Worm (Caenorhabditis elegans): ENCODE measurements around the gene nhr-239.
"Not testable (repeated sequence)": the region's sequence is repeated elsewhere in the genome, so short reads cannot be mapped to it uniquely, and the experiment has no call there.

nhr-239 gene

ce11 chrIII:2597753-2598152 lies 36.2 kb downstream of the nhr-239 start, which contains the start of gene mdt-19:
Gene mdt-19, plus strand, starts transcription at chrIII:2598053.
- TF ChIP-seq grh-1 (GFP tag; IDR thresholded peaks at IDR 0.05), result no peak
- no peak for TF ChIP-seq lin-15B (tag; optimal IDR thresholded peaks at IDR 0.05)
- TF ChIP-seq alr-1 (tag; optimal IDR thresholded peaks at IDR 0.05; ENCODE audit: borderline replicate concordance), result no peak
- no peak for TF ChIP-seq hpl-2 (GFP tag; optimal IDR thresholded peaks at IDR 0.05)
- no peak for TF ChIP-seq nhr-71 (tag; optimal IDR thresholded peaks at IDR 0.05)
- TF ChIP-seq sup-37 (GFP tag; optimal IDR thresholded peaks at IDR 0.05), result no peak
- no peak for TF ChIP-seq mep-1 (tag; optimal IDR thresholded peaks at IDR 0.05)
- TF ChIP-seq nhr-28 (tag; optimal IDR thresholded peaks at IDR 0.05), result no peak
- no peak for TF ChIP-seq fos-1 (tag; optimal IDR thresholded peaks at IDR 0.05)
- no peak for TF ChIP-seq unc-98 (GFP tag; IDR thresholded peaks at IDR 0.05)
- no peak for TF ChIP-seq ceh-88 (GFP tag; IDR thresholded peaks at IDR 0.05)
- no peak for TF ChIP-seq xbp-1 (tag; optimal IDR thresholded peaks at IDR 0.05)

ce11 chrIII:2598491-2599065 lies 37.1 kb downstream of the nhr-239 start:
- TF ChIP-seq sox-4 (tag; optimal IDR thresholded peaks at IDR 0.05) (no peak), nhr-90 (tag; optimal IDR thresholded peaks at IDR 0.05; ENCODE audit: poor library complexity) (no peak), F16B12.6 (tag; optimal IDR thresholded peaks at IDR 0.05) (no peak), ceh-8 (GFP tag; optimal IDR thresholded peaks at IDR 0.05) (no peak), ces-1 (GFP tag; optimal IDR thresholded peaks at IDR 0.05) (no peak), mab-9 (GFP tag; IDR thresholded peaks at IDR 0.05) (no peak), unc-86 (tag; optimal IDR thresholded peaks at IDR 0.05) (no peak), dsc-1 (tag; optimal IDR thresholded peaks at IDR 0.05) (no peak), nhr-76 (tag; optimal IDR thresholded peaks at IDR 0.05) (no peak), tbx-2 (tag; optimal IDR thresholded peaks at IDR 0.05) (no peak), mep-1 (tag; optimal IDR thresholded peaks at IDR 0.05) (no peak), snu-23 (GFP tag; optimal IDR thresholded peaks at IDR 0.05) (no peak), unc-130 (tag; optimal IDR thresholded peaks at IDR 0.05) (no peak), zag-1 (tag; optimal IDR thresholded peaks at IDR 0.05) (no peak), aly-2 (tag; optimal IDR thresholded peaks at IDR 0.05) (no peak), C04F5.9 (tag; optimal IDR thresholded peaks at IDR 0.05) (no peak)

ce11 chrIII:2603671-2604070 lies 42.2 kb downstream of the nhr-239 start, which contains the start of gene Y71H2B.11:
Gene Y71H2B.11, plus strand, starts transcription at chrIII:2603971.
- TF ChIP-seq pqm-1 (tag; optimal IDR thresholded peaks at IDR 0.05) (no peak), lin-13 (GFP tag; optimal IDR thresholded peaks at IDR 0.05) (no peak), fkh-4 (tag; optimal IDR thresholded peaks at IDR 0.05; ENCODE audit: borderline replicate concordance) (no peak), snpc-4 (tag; optimal IDR thresholded peaks at IDR 0.05) (no peak), unc-98 (GFP tag; IDR thresholded peaks at IDR 0.05) (no peak), F16B12.6 (tag; optimal IDR thresholded peaks at IDR 0.05) (no peak), unc-62 (GFP tag; optimal IDR thresholded peaks at IDR 0.05) (no peak), efl-1 (optimal IDR thresholded peaks at IDR 0.05) (no peak), efl-1 (GFP tag; optimal IDR thresholded peaks at IDR 0.05 in 1 of 2) (no peak), pax-3 (tag; optimal IDR thresholded peaks at IDR 0.05) (no peak), nhr-71 (tag; optimal IDR thresholded peaks at IDR 0.05) (no peak), efl-3 (GFP tag; optimal IDR thresholded peaks at IDR 0.05) (no peak), egl-27 (tag; optimal IDR thresholded peaks at IDR 0.05) (no peak), lir-3 (tag; optimal IDR thresholded peaks at IDR 0.05; ENCODE audit: poor library complexity) (no peak), mdl-1 (tag; optimal IDR thresholded peaks at IDR 0.05) (no peak)

- not testable (repeated sequence) for TF ChIP-seq alr-1 (tag; optimal IDR thresholded peaks at IDR 0.05; ENCODE audit: borderline replicate concordance); lin-15B (tag; optimal IDR thresholded peaks at IDR 0.05); ceh-82 (tag; optimal IDR thresholded peaks at IDR 0.05)
These were observed 46.2 kb downstream of the nhr-239 start, which contains the start of gene Y71H2B.5 for ce11 chrIII:2607717-2608116. Gene Y71H2B.5, plus strand, starts transcription at chrIII:2608017.

All from whole organism, L1 larva.